Worm (Caenorhabditis elegans) whole organism, L4/young adult: ENCODE measurements around the gene C40A11.7.

Experiments used
- W03F9.2 ChIP-seq: fragments of 150-350 bp; optimal IDR thresholded peaks from 2 replicates; lab custom pipeline; 2014; ENCODE audit warnings: missing biosample characterization, missing genetic modification characterization
- dao-5 ChIP-seq: sonication (generic microtip); optimal IDR thresholded peaks from 2 replicates; lab custom pipeline; 2016; ENCODE audit warnings: missing genotype, missing genetic modification characterization, moderate library complexity, missing compliant biosample characterization
- him-1 ChIP-seq: sonication (generic microtip); optimal IDR thresholded peaks from 2 replicates; lab custom pipeline; 2016; ENCODE audit warnings: missing genotype, missing genetic modification reagents, missing genetic modification characterization, missing compliant biosample characterization

C40A11.7 gene

ce11 chrII:2150485-2150985 lies at the start of gene C40A11.7, which contains the start of gene C40A11.8:
C40A11.7 (minus strand) TSS chrII:2150585.
C40A11.8 (minus strand) TSS chrII:2150935.
- no peak for TF ChIP-seq W03F9.2 (tag; lab: Kevin White, UChicago)
- TF ChIP-seq him-1 (tag; lab: Kevin White, UChicago), result no peak
- TF ChIP-seq dao-5, result no peak

ce11 chrII:2197555-2198288 lies 47.3 kb upstream of the C40A11.7 start, which contains the start of gene C33C12.1:
C33C12.1 (plus strand) TSS chrII:2198238.
- TF ChIP-seq him-1 (tag; lab: Kevin White, UChicago), result peak; percentile 7
- no peak for TF ChIP-seq W03F9.2 (tag; lab: Kevin White, UChicago)

- TF ChIP-seq him-1 (tag; lab: Kevin White, UChicago), result no peak
- no peak for TF ChIP-seq dao-5
- no peak for TF ChIP-seq W03F9.2 (tag; lab: Kevin White, UChicago)
Observed at ce11 chrII:2196742-2197141, 46.4 kb upstream of the C40A11.7 start.

- TF ChIP-seq dao-5 (no peak), him-1 (tag; lab: Kevin White, UChicago) (no peak), W03F9.2 (tag; lab: Kevin White, UChicago) (no peak)
Observed at ce11 chrII:2195541-2195940, 45.2 kb upstream of the C40A11.7 start.

- TF ChIP-seq W03F9.2 (tag; lab: Kevin White, UChicago), result no peak
- TF ChIP-seq dao-5, result no peak
- no peak for TF ChIP-seq him-1 (tag; lab: Kevin White, UChicago)
Observed at ce11 chrII:2192267-2192666, 41.9 kb upstream of the C40A11.7 start.

- TF ChIP-seq W03F9.2 (tag; lab: Kevin White, UChicago), result no peak
- TF ChIP-seq him-1 (tag; lab: Kevin White, UChicago), result no peak
- TF ChIP-seq dao-5, result no peak
Observed at ce11 chrII:2191383-2191782, 41.0 kb upstream of the C40A11.7 start.

- no peak for TF ChIP-seq dao-5
- no peak for TF ChIP-seq him-1 (tag; lab: Kevin White, UChicago)
- TF ChIP-seq W03F9.2 (tag; lab: Kevin White, UChicago), result no peak
Observed at ce11 chrII:2190522-2190921, 40.1 kb upstream of the C40A11.7 start.

- TF ChIP-seq W03F9.2 (tag; lab: Kevin White, UChicago) (no peak), him-1 (tag; lab: Kevin White, UChicago) (no peak), dao-5 (no peak)
Observed at ce11 chrII:2189357-2189756, 39.0 kb upstream of the C40A11.7 start, which contains the start of gene mtq-2. mtq-2 (minus strand) TSS chrII:2189457.

ce11 chrII:2186730-2187129 lies 36.3 kb upstream of the C40A11.7 start:
- no peak for TF ChIP-seq dao-5

- TF ChIP-seq dao-5 (no peak), him-1 (tag; lab: Kevin White, UChicago) (no peak), W03F9.2 (tag; lab: Kevin White, UChicago) (no peak)
Observed at ce11 chrII:2186329-2186728, 35.9 kb upstream of the C40A11.7 start, which contains the start of gene gba-2. gba-2 (minus strand) TSS chrII:2186434.

ce11 chrII:2177735-2178134 lies 27.4 kb upstream of the C40A11.7 start:
- TF ChIP-seq dao-5 (no peak), W03F9.2 (tag; lab: Kevin White, UChicago) (no peak), him-1 (tag; lab: Kevin White, UChicago) (no peak)

ce11 chrII:2176688-2177087 lies 26.3 kb upstream of the C40A11.7 start, which contains the start of gene gba-1:
gba-1 (plus strand) TSS chrII:2176741.
- TF ChIP-seq him-1 (tag; lab: Kevin White, UChicago) (no peak), dao-5 (no peak), W03F9.2 (tag; lab: Kevin White, UChicago) (no peak)

- no peak for TF ChIP-seq dao-5
- no peak for TF ChIP-seq W03F9.2 (tag; lab: Kevin White, UChicago)
- TF ChIP-seq him-1 (tag; lab: Kevin White, UChicago), result no peak
Observed at ce11 chrII:2175367-2175766, 25.0 kb upstream of the C40A11.7 start, which contains the start of gene C33C12.7. C33C12.7 (minus strand) TSS chrII:2175467.

ce11 chrII:2170085-2170484 lies 19.7 kb upstream of the C40A11.7 start, which contains the start of gene C33C12.12:
C33C12.12 (minus strand) TSS chrII:2170185.
- TF ChIP-seq dao-5 (no peak), W03F9.2 (tag; lab: Kevin White, UChicago) (no peak), him-1 (tag; lab: Kevin White, UChicago) (no peak)
